Fruit fly (Drosophila melanogaster) whole organism, wandering third instar larva: ENCODE results near the gene Fit1.

ENCODE experiments used
- Abd-B ChIP-seq: fragments of >200 bp; optimal IDR thresholded peaks from 2 replicates; lab custom pipeline; 2017; ENCODE audit warnings: missing biosample characterization, missing genetic modification characterization
- CG32264 ChIP-seq: fragments of 200-800 bp; sonication (Bioruptor generic); optimal IDR thresholded peaks from 2 replicates; lab custom pipeline; 2016; ENCODE audit warnings: missing biosample characterization, missing genetic modification characterization
- CG9705 ChIP-seq: fragments of 200-800 bp; sonication (Bioruptor generic); optimal IDR thresholded peaks from 2 replicates; lab custom pipeline; 2018; ENCODE audit warnings: missing biosample characterization, mild to moderate bottlenecking, missing genetic modification characterization
- CrebA ChIP-seq: fragments of 200-800 bp; sonication (Bioruptor generic); optimal IDR thresholded peaks from 2 replicates; lab custom pipeline; 2016; ENCODE audit warnings: missing biosample characterization, mild to moderate bottlenecking, missing genetic modification characterization, borderline replicate concordance
- Dfd ChIP-seq: fragments of >200 bp; optimal IDR thresholded peaks from 2 replicates; lab custom pipeline; 2017; ENCODE audit warnings: missing biosample characterization, missing genetic modification characterization
- Dif ChIP-seq: fragments of 200-275, 200-300 bp; sonication (Bioruptor generic); optimal IDR thresholded peaks from 2 replicates; lab custom pipeline; 2018; ENCODE audit warnings: missing biosample characterization, missing genetic modification characterization; ENCODE audit not compliant: partially characterized antibody
- GATAd ChIP-seq: sonication (Bioruptor generic); optimal IDR thresholded peaks from 2 replicates; lab custom pipeline; 2016; ENCODE audit warnings: missing biosample characterization, missing genetic modification characterization
- HLH106 ChIP-seq: fragments of 200-800 bp; optimal IDR thresholded peaks from 3 replicates; lab custom pipeline; 2019; ENCODE audit warnings: missing biosample characterization, mild to moderate bottlenecking, missing genetic modification characterization, moderate library complexity
- Hnf4 ChIP-seq: fragments of 200-800 bp; sonication (Bioruptor generic); optimal IDR thresholded peaks from 2 replicates; lab custom pipeline; 2016; ENCODE audit warnings: missing biosample characterization, mild to moderate bottlenecking, missing genetic modification characterization
- Hr78 ChIP-seq: fragments of >200 bp; optimal IDR thresholded peaks from 2 replicates; lab custom pipeline; 2017; ENCODE audit warnings: missing biosample characterization, missing genetic modification characterization
- Hr83 ChIP-seq: fragments of 200-300 bp; sonication (Bioruptor generic); optimal IDR thresholded peaks from 2 replicates; lab custom pipeline; 2016; ENCODE audit warnings: missing biosample characterization, mild to moderate bottlenecking, missing genetic modification characterization, moderate library complexity; ENCODE audit not compliant: poor library complexity, severe bottlenecking
- Jra ChIP-seq: sonication (Bioruptor generic); optimal IDR thresholded peaks from 2 replicates; lab custom pipeline; 2016; ENCODE audit warnings: missing biosample characterization, missing genetic modification characterization
- Mio ChIP-seq: sonication (Bioruptor generic); optimal IDR thresholded peaks from 2 replicates; lab custom pipeline; 2016; ENCODE audit warnings: missing biosample characterization, missing genetic modification characterization
- Myc ChIP-seq: fragments of >200 bp; optimal IDR thresholded peaks from 2 replicates; lab custom pipeline; 2017
- N ChIP-seq: fragments of >200 bp; optimal IDR thresholded peaks from 2 replicates; lab custom pipeline; 2018; ENCODE audit warnings: missing biosample characterization, missing external identifiers, missing genetic modification characterization
- OdsH ChIP-seq: fragments of 200-800 bp; sonication (Bioruptor generic); optimal IDR thresholded peaks from 2 replicates; lab custom pipeline; 2016; ENCODE audit warnings: missing biosample characterization, mild to moderate bottlenecking, missing genetic modification characterization
- Rel ChIP-seq, 2 experiments: fragments of 200-800 bp; sonication (Bioruptor generic) in 1 of 2; optimal IDR thresholded peaks; 2 replicates in 1 of 2; 3 replicates in 1 of 2; lab custom pipeline; 2016 to 2019; ENCODE audit warnings: mild to moderate bottlenecking in 2 of 2, missing biosample characterization in 2 of 2, missing genetic modification characterization in 2 of 2, moderate library complexity in 1 of 2
- Sp1 ChIP-seq: fragments of 200-800 bp; sonication (Bioruptor generic); optimal IDR thresholded peaks from 3 replicates; lab custom pipeline; 2019; ENCODE audit warnings: missing biosample characterization, mild to moderate bottlenecking, missing genetic modification characterization, moderate library complexity
- Vsx2 ChIP-seq: fragments of 200-300, 225-300 bp; sonication (Bioruptor generic); optimal IDR thresholded peaks from 2 replicates; lab custom pipeline; 2018; ENCODE audit warnings: missing biosample characterization, missing genetic modification characterization; ENCODE audit not compliant: partially characterized antibody
- br ChIP-seq: fragments of 200-800 bp; sonication (Bioruptor generic); optimal IDR thresholded peaks from 2 replicates; lab custom pipeline; 2016; ENCODE audit warnings: missing biosample characterization, missing genetic modification characterization
- brk ChIP-seq: fragments of 200-800 bp; sonication (Bioruptor generic); optimal IDR thresholded peaks from 2 replicates; lab custom pipeline; 2016; ENCODE audit warnings: missing biosample characterization, mild to moderate bottlenecking, missing genetic modification characterization
- dl ChIP-seq, 2 experiments: fragments of 175-275, 200-275 bp in 1 of 2; fragments of 200-275 bp in 1 of 2; sonication (Bioruptor generic); optimal IDR thresholded peaks; lab custom pipeline; 2018; ENCODE audit warnings: mild to moderate bottlenecking in 2 of 2, missing biosample characterization in 2 of 2, missing genetic modification characterization in 2 of 2, moderate library complexity in 2 of 2; ENCODE audit not compliant: partially characterized antibody in 2 of 2, insufficient read depth in 1 of 2
- dmrt93B ChIP-seq: fragments of 200-800 bp; sonication (Bioruptor generic); optimal IDR thresholded peaks from 2 replicates; lab custom pipeline; 2018; ENCODE audit warnings: missing biosample characterization, mild to moderate bottlenecking, missing genetic modification characterization
- dsf ChIP-seq: sonication (Bioruptor generic); optimal IDR thresholded peaks from 2 replicates; lab custom pipeline; 2016; ENCODE audit warnings: missing biosample characterization, missing genetic modification characterization, borderline replicate concordance
- ey ChIP-seq: fragments of 200-800 bp; sonication (Bioruptor generic); optimal IDR thresholded peaks from 2 replicates; lab custom pipeline; 2016; ENCODE audit warnings: missing biosample characterization, missing genetic modification characterization
- foxo ChIP-seq, 2 experiments: fragments of 200-800 bp; sonication (Bioruptor generic); optimal IDR thresholded peaks; 2 replicates in 1 of 2; 3 replicates in 1 of 2; lab custom pipeline; 2016 to 2017; ENCODE audit warnings: missing biosample characterization in 2 of 2, missing genetic modification characterization in 2 of 2
- fru ChIP-seq: fragments of 200-800 bp; sonication (Bioruptor generic); optimal IDR thresholded peaks from 3 replicates; lab custom pipeline; 2016; ENCODE audit warnings: missing biosample characterization, mild to moderate bottlenecking, missing genetic modification characterization
- h ChIP-seq: fragments of 200-800 bp; sonication (Bioruptor generic); optimal IDR thresholded peaks from 3 replicates; lab custom pipeline; 2016; ENCODE audit warnings: missing biosample characterization, mild to moderate bottlenecking, missing genetic modification characterization
- jim ChIP-seq: fragments of 175-275, 200-325 bp; sonication (Bioruptor generic); optimal IDR thresholded peaks from 2 replicates; lab custom pipeline; 2016; ENCODE audit warnings: missing biosample characterization, mild to moderate bottlenecking, missing genetic modification characterization
- lola ChIP-seq: fragments of >200 bp; optimal IDR thresholded peaks from 2 replicates; lab custom pipeline; 2017; ENCODE audit warnings: missing biosample characterization, missing genetic modification characterization
- pan ChIP-seq: fragments of >200 bp; optimal IDR thresholded peaks from 2 replicates; lab custom pipeline; 2017
- psq ChIP-seq: fragments of 200-800 bp; sonication (Bioruptor generic); optimal IDR thresholded peaks from 3 replicates; lab custom pipeline; 2017; ENCODE audit warnings: missing biosample characterization, mild to moderate bottlenecking, missing genetic modification characterization, moderate library complexity
- rgr ChIP-seq: fragments of 200-800 bp; sonication (Bioruptor generic); optimal IDR thresholded peaks from 3 replicates; lab custom pipeline; 2016; ENCODE audit warnings: missing biosample characterization, mild to moderate bottlenecking, missing genetic modification characterization
- sage ChIP-seq: fragments of 200-800 bp; sonication (Bioruptor generic); optimal IDR thresholded peaks from 2 replicates; lab custom pipeline; 2016; ENCODE audit warnings: missing biosample characterization, mild to moderate bottlenecking, missing genetic modification characterization
- sv ChIP-seq: fragments of 200-800 bp; sonication (Bioruptor generic); optimal IDR thresholded peaks from 3 replicates; lab custom pipeline; 2016; ENCODE audit warnings: missing biosample characterization, missing genetic modification characterization
- tai ChIP-seq: sonication (Bioruptor generic); optimal IDR thresholded peaks from 2 replicates; lab custom pipeline; 2016; ENCODE audit warnings: missing biosample characterization, missing genetic modification characterization
- usp ChIP-seq: fragments of >200 bp; optimal IDR thresholded peaks from 2 replicates; lab custom pipeline; 2017; ENCODE audit warnings: missing biosample characterization, missing genetic modification characterization
- woc ChIP-seq: sonication (Bioruptor generic); optimal IDR thresholded peaks from 2 replicates; lab custom pipeline; 2016; ENCODE audit warnings: missing biosample characterization, mild to moderate bottlenecking, missing genetic modification characterization

Gene Fit1

DNA sequence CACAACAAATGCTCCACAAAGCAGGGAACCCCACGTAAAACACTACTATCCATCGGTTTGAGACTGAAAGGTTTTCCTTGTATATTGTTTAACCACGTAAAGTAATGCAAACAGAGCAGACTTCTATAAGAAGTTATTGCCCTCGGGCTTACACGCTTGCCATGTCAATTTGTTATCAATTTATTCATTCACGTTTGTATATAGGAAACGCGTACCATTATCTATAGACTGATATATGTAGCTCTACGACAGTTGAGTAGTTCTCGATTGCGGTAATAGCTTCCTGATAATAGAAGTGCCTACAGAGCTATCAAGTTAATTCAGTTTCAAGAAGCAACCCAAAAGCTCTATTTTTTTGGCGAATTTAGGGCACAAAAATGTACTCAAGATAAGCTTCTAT is 4.2 kb upstream of the Fit1 start:
- TF ChIP-seq Sp1 = no peak
- TF ChIP-seq CG9705 (GFP tag; lab: Kevin White, UChicago) = no peak
- no peak for TF ChIP-seq br
- no peak for TF ChIP-seq lola (GFP tag; lab: Kevin White, UChicago)
- TF ChIP-seq h = no peak
- no peak for TF ChIP-seq OdsH
- TF ChIP-seq tai (GFP tag; lab: Kevin White, UChicago) = no peak

DNA sequence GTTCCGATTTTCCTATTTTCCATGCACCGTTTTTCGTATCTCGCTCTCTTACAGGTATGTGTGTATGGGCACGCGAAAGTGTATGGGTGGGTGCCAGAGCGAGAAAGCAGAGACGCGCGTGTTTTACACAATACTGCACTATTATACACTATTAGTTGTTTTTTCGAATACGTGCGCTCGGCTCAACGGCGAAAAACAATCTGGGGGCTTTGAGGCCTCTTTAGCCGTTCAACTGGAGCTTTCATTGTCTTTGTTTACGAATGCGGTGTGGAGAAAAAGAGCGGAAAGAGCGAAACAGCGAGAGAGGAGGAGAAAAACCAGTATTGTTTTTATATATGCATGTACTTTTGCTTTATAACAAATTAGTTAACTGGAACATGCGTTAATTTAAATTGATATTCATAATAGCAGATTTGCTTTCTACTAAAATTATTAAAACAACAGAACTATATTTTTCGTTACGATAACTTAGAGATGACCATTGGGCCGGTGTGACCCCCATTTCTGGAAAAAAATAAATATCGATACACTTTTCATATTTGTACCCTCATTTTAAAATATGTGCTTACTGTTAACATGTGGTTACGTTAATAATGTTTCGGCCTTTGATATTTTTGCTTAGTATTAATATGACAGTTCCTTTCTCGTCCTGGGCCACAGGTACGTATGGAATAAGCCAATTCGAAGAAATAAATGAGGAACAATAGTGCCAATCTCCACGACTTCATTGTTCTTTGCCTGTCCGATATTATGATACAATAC is 687 bp upstream of the Fit1 start, which contains the start of gene CG14995:
Gene CG14995 (minus strand): TSS at position 761 of the 762 bp plus-strand sequence.
- peak; percentile 31 for TF ChIP-seq Sp1
- TF ChIP-seq br = no peak
- TF ChIP-seq Myc (lab: Kevin White, UChicago) = no peak
- no peak for TF ChIP-seq usp (GFP tag; lab: Kevin White, UChicago)
- TF ChIP-seq Abd-B = no peak
- TF ChIP-seq dl (GFP tag; optimal IDR thresholded peaks at IDR 0.05; lab: Kevin White, UChicago; ENCODE audit: insufficient read depth in 1 of 2, partially characterized antibody in 2 of 2) = no peak
- no peak for TF ChIP-seq Dfd
- TF ChIP-seq CrebA (GFP tag; lab: Kevin White, UChicago) = no peak
- no peak for TF ChIP-seq Mio
- TF ChIP-seq jim = no peak
- TF ChIP-seq tai (GFP tag; lab: Kevin White, UChicago) = no peak
- TF ChIP-seq rgr (GFP tag; lab: Kevin White, UChicago) = no peak
- no peak for TF ChIP-seq foxo (GFP tag; optimal IDR thresholded peaks at IDR 0.05; lab: Kevin White, UChicago)
- no peak for TF ChIP-seq Hr78
- TF ChIP-seq Jra = no peak
- TF ChIP-seq Hr83 (GFP tag; lab: Kevin White, UChicago) = no peak
- no peak for TF ChIP-seq ey
- TF ChIP-seq sv = no peak
- TF ChIP-seq CG9705 (GFP tag; lab: Kevin White, UChicago) = no peak
- TF ChIP-seq Vsx2 (GFP tag; lab: Kevin White, UChicago) = no peak
- peak; percentile 40 for TF ChIP-seq sage
- no peak for TF ChIP-seq lola (GFP tag; lab: Kevin White, UChicago)
- TF ChIP-seq h = no peak
- no peak for TF ChIP-seq pan
- TF ChIP-seq Rel (GFP tag; optimal IDR thresholded peaks at IDR 0.05; lab: Kevin White, UChicago) = no peak
- TF ChIP-seq Rel (tag; optimal IDR thresholded peaks at IDR 0.05; lab: Kevin White, UChicago) = peak; percentile 51
- peak; percentile 88 for TF ChIP-seq psq
- TF ChIP-seq GATAd (GFP tag; lab: Kevin White, UChicago) = no peak
- peak; percentile 13 for TF ChIP-seq brk (GFP tag; lab: Kevin White, UChicago)
- no peak for TF ChIP-seq dsf
- no peak for TF ChIP-seq OdsH
- no peak for TF ChIP-seq CG32264 (GFP tag; lab: Kevin White, UChicago)
- TF ChIP-seq Hnf4 (GFP tag; lab: Kevin White, UChicago) = peak; percentile 17
- no peak for TF ChIP-seq N (GFP tag; lab: Kevin White, UChicago)
- peak; percentile 21 for TF ChIP-seq Dif (GFP tag; lab: Kevin White, UChicago)
- TF ChIP-seq HLH106 (tag; lab: Kevin White, UChicago) = no peak
- no peak for TF ChIP-seq woc (GFP tag; lab: Kevin White, UChicago)
- no peak for TF ChIP-seq dmrt93B (GFP tag; lab: Kevin White, UChicago)
- TF ChIP-seq fru = no peak

DNA sequence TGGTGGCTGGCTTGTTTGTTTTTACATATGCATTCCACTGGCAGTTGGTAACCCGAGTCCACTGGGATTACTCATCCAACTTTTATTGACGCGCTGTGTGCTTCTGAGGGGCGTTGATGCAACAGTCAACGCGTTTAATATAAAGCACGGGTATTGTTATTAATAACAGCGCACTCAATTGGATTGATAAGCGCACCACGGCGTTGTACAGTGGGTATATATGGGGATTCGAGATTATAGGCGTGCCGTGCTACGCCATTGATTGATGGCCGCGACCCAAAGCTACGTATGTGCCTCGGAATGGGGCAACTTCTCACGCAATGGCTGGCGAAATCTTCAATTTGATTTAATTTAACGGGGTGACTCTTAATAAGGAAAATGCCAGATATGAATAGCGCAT is 3.8 kb downstream of the Fit1 start:
- peak; percentile 32 for TF ChIP-seq Rel (GFP tag; optimal IDR thresholded peaks at IDR 0.05; lab: Kevin White, UChicago)
- peak; percentile 6 for TF ChIP-seq Rel (tag; optimal IDR thresholded peaks at IDR 0.05; lab: Kevin White, UChicago)
- no peak for TF ChIP-seq Hr83 (GFP tag; lab: Kevin White, UChicago)
- TF ChIP-seq Jra = peak; percentile 42
- TF ChIP-seq, all 38 proteins: peak for 2
